Worm (Caenorhabditis elegans) whole organism, L4 larva: Measurements from ENCODE around the gene srw-35.

Source experiments
- Y48G9A.11 ChIP-seq: fragments of 200-800 bp; sonication (Bioruptor generic); IDR thresholded peaks from 2 replicates; pipeline ENCODE4 v1.3.6; 2022; ENCODE audit warnings: missing genetic modification reagents, missing genetic modification characterization, missing compliant biosample characterization
- Y75B8A.6 ChIP-seq: fragments of 200-800 bp; sonication (Bioruptor generic); IDR thresholded peaks from 2 replicates; pipeline ENCODE4 v1.3.6; 2022; ENCODE audit warnings: missing genetic modification reagents, missing genetic modification characterization, missing compliant biosample characterization
- ama-1 ChIP-seq: fragments of 150-350 bp; optimal IDR thresholded peaks from 2 replicates; lab custom pipeline; 2014; ENCODE audit warnings: inconsistent platforms, mixed read lengths
- attf-4 ChIP-seq: sonication (generic microtip); optimal IDR thresholded peaks from 3 replicates; lab custom pipeline; 2017; ENCODE audit warnings: missing biosample characterization, missing genetic modification characterization
- ceh-20 ChIP-seq: fragments of 200-800 bp; sonication (Bioruptor generic); IDR thresholded peaks from 2 replicates; pipeline ENCODE4 v1.3.6; 2022; ENCODE audit warnings: missing genetic modification reagents, missing genetic modification characterization, missing compliant biosample characterization
- dmd-6 ChIP-seq: fragments of 200-800 bp; sonication (Bioruptor generic); IDR thresholded peaks from 2 replicates; pipeline ENCODE4 v1.3.6; 2022; ENCODE audit warnings: missing genetic modification reagents, missing genetic modification characterization, missing compliant biosample characterization
- fkh-10 ChIP-seq: fragments of 150-350 bp; optimal IDR thresholded peaks from 2 replicates; lab custom pipeline; 2014; ENCODE audit warnings: missing biosample characterization, missing genetic modification reagents, missing genetic modification characterization
- hlh-11 ChIP-seq: fragments of 200-800 bp; sonication (Bioruptor generic); optimal IDR thresholded peaks from 2 replicates; lab custom pipeline; 2018; ENCODE audit warnings: mild to moderate bottlenecking, missing genetic modification characterization, missing compliant biosample characterization
- hlh-30 ChIP-seq: sonication (generic microtip); optimal IDR thresholded peaks from 2 replicates; lab custom pipeline; 2017; ENCODE audit warnings: antibody characterized with exemption, mild to moderate bottlenecking, missing genetic modification characterization, missing compliant biosample characterization; ENCODE audit not compliant: insufficient read depth
- lim-7 ChIP-seq: fragments of 200-800 bp; sonication (Bioruptor generic); IDR thresholded peaks from 2 replicates; pipeline ENCODE4 v1.3.6; 2022; ENCODE audit warnings: missing genetic modification characterization, missing compliant biosample characterization
- lin-1 ChIP-seq: fragments of 200-800 bp; sonication (Bioruptor generic); IDR thresholded peaks from 2 replicates; pipeline ENCODE4 v1.3.6; 2022; ENCODE audit warnings: missing genetic modification reagents, missing genetic modification characterization, missing compliant biosample characterization
- lin-38 ChIP-seq: fragments of 200-800 bp; sonication (Bioruptor generic); IDR thresholded peaks from 2 replicates; pipeline ENCODE4 v1.3.6; 2022; ENCODE audit warnings: missing genetic modification reagents, missing genetic modification characterization, missing compliant biosample characterization
- lin-39 ChIP-seq: fragments of 150-350 bp; optimal IDR thresholded peaks from 2 replicates; lab custom pipeline; 2014; ENCODE audit warnings: missing biosample characterization, missing genetic modification reagents, missing genetic modification characterization
- mes-2 ChIP-seq: sonication (generic microtip); optimal IDR thresholded peaks from 2 replicates; lab custom pipeline; 2016; ENCODE audit warnings: missing genotype, mild to moderate bottlenecking, missing genetic modification characterization, missing compliant biosample characterization; ENCODE audit not compliant: poor library complexity, severe bottlenecking
- mxl-2 ChIP-seq: fragments of 200-800 bp; sonication (Bioruptor generic); conservative IDR thresholded peaks from 2 replicates; pipeline ENCODE4 v1.3.6; 2022; ENCODE audit warnings: missing genetic modification reagents, missing genetic modification characterization, missing compliant biosample characterization
- mxl-3 ChIP-seq: fragments of 200-800 bp; sonication (Bioruptor generic); optimal IDR thresholded peaks from 2 replicates; lab custom pipeline; 2018; ENCODE audit warnings: mild to moderate bottlenecking, missing genetic modification characterization, missing compliant biosample characterization
- nhr-77 ChIP-seq: fragments of 150-350 bp; optimal IDR thresholded peaks from 2 replicates; lab custom pipeline; 2014; ENCODE audit warnings: missing biosample characterization, missing genetic modification characterization
- pqm-1 ChIP-seq: sonication (generic microtip); optimal IDR thresholded peaks from 2 replicates; lab custom pipeline; 2017; ENCODE audit warnings: missing biosample characterization, missing genetic modification characterization
- skn-1 ChIP-seq: fragments of 150-350 bp; optimal IDR thresholded peaks from 2 replicates; lab custom pipeline; 2014; ENCODE audit warnings: missing biosample characterization, missing genetic modification characterization
- snpc-1.2 ChIP-seq: fragments of 200-800 bp; sonication (Bioruptor generic); IDR thresholded peaks from 2 replicates; pipeline ENCODE4 v1.3.6; 2022; ENCODE audit warnings: missing genetic modification reagents, missing genetic modification characterization, missing compliant biosample characterization
- spr-1 ChIP-seq: sonication (generic microtip); optimal IDR thresholded peaks from 2 replicates; lab custom pipeline; 2016; ENCODE audit warnings: mild to moderate bottlenecking, missing genetic modification characterization, missing compliant biosample characterization
- unc-62 ChIP-seq, 3 experiments: fragments of 150-350 bp in 1 of 3; sonication (generic microtip); optimal IDR thresholded peaks in 2 of 3; peaks in 1 of 3; 1 replicate in 1 of 3; 2 replicates in 2 of 3; lab custom pipeline; 2014 to 2017; ENCODE audit warnings: missing biosample characterization in 3 of 3, missing genetic modification characterization in 3 of 3, missing genetic modification reagents in 3 of 3, missing genotype in 1 of 3
- vab-7 ChIP-seq: fragments of 200-800 bp; sonication (Bioruptor generic); IDR thresholded peaks from 2 replicates; pipeline ENCODE4 v1.3.6; 2022; ENCODE audit warnings: missing genetic modification reagents, missing genetic modification characterization, missing compliant biosample characterization
- zag-1 ChIP-seq: fragments of 150-350 bp; optimal IDR thresholded peaks from 2 replicates; lab custom pipeline; 2014; ENCODE audit warnings: missing biosample characterization, missing genetic modification characterization

srw-35 gene

ce11 chrV:16470916-16471315, 1.4 kb upstream of the srw-35 start, which contains the start of gene srh-138:
Gene srh-138 (minus strand): TSS chrV:16471016.
- TF ChIP-seq mxl-3 (GFP tag; lab: Kevin White, UChicago) = no peak
- no peak for TF ChIP-seq pqm-1 (tag; lab: Kevin White, UChicago)
- no peak for TF ChIP-seq mes-2
- TF ChIP-seq, all 104 proteins: peak for 0

ce11 chrV:16474686-16475085, 2.4 kb downstream of the srw-35 start:
- peak; percentile 41; the same call in 1 of the 2 replicates for TF ChIP-seq vab-7 (GFP tag; lab: Robert Waterston, UW)
- peak; percentile 59; the same call in 1 of the 2 replicates for TF ChIP-seq lim-7 (GFP tag; lab: Robert Waterston, UW)
- TF ChIP-seq dmd-6 (GFP tag; lab: Robert Waterston, UW) = 0 out of 2 replicates have a peak, but pooled peaks have one; percentile 20

- TF ChIP-seq unc-62 (GFP tag; optimal IDR thresholded peaks at IDR 0.05 in 1 of 2; lab: Kevin White, UChicago) = peak in 1 of 2 experiments; percentile 67
- no peak for TF ChIP-seq unc-62 (tag; optimal IDR thresholded peaks at IDR 0.05; lab: Kevin White, UChicago)
- no peak for TF ChIP-seq fkh-10 (GFP tag; lab: Kevin White, UChicago)
- TF ChIP-seq, all 104 proteins: peak for 1
Observed at ce11 chrV:16479275-16479674, 7.0 kb downstream of the srw-35 start, which contains the start of gene T08G3.11. Gene T08G3.11 (minus strand): TSS chrV:16479375.

- no peak for TF ChIP-seq spr-1 (tag; lab: Kevin White, UChicago)
- TF ChIP-seq unc-62 (GFP tag; optimal IDR thresholded peaks at IDR 0.05 in 1 of 2; lab: Kevin White, UChicago) = peak in 1 of 2 experiments; percentile 68
- no peak for TF ChIP-seq unc-62 (tag; optimal IDR thresholded peaks at IDR 0.05; lab: Kevin White, UChicago)
- TF ChIP-seq Y48G9A.11 (GFP tag; lab: Robert Waterston, UW) = no peak
Observed at ce11 chrV:16480919-16481630, 8.8 kb downstream of the srw-35 start, which contains the start of the genes F57E7.4 and spig-6. Gene F57E7.4 (minus strand): TSS chrV:16481019. Gene spig-6 (plus strand): TSS chrV:16481580.

ce11 chrV:16483044-16483443, 10.7 kb downstream of the srw-35 start, which contains the start of gene F57E7.2:
Gene F57E7.2 (minus strand): TSS chrV:16483144.
- TF ChIP-seq lin-38 (GFP tag; lab: Robert Waterston, UW) (no peak), Y48G9A.11 (GFP tag; lab: Robert Waterston, UW) (no peak), dmd-6 (GFP tag; lab: Robert Waterston, UW) (no peak), attf-4 (tag; lab: Kevin White, UChicago) (no peak), lin-39 (tag; lab: Kevin White, UChicago) (no peak), hlh-11 (no peak), lin-1 (GFP tag; lab: Robert Waterston, UW) (no peak), Y75B8A.6 (GFP tag; lab: Robert Waterston, UW) (no peak), hlh-30 (no peak), ama-1 (lab: Kevin White, UChicago) (no peak), ceh-20 (GFP tag; lab: Robert Waterston, UW) (no peak)
- TF ChIP-seq, all 104 proteins: peak for 0

- no peak for TF ChIP-seq skn-1
- TF ChIP-seq unc-62 (GFP tag; optimal IDR thresholded peaks at IDR 0.05 in 1 of 2; lab: Kevin White, UChicago) = peak in 1 of 2 experiments; percentile 11
- no peak for TF ChIP-seq unc-62 (tag; optimal IDR thresholded peaks at IDR 0.05; lab: Kevin White, UChicago)
Observed at ce11 chrV:16483681-16484080, 11.4 kb downstream of the srw-35 start, which contains the start of gene srh-139. Gene srh-139 (plus strand): TSS chrV:16483981.

ce11 chrV:16487474-16487873, 15.2 kb downstream of the srw-35 start, which contains the start of gene Y32B12A.5:
Gene Y32B12A.5 (minus strand): TSS chrV:16487574.
- no peak for TF ChIP-seq nhr-77 (tag; lab: Kevin White, UChicago)
- peak; percentile 18; the same call in 1 of the 2 replicates for TF ChIP-seq dmd-6 (GFP tag; lab: Robert Waterston, UW)
- TF ChIP-seq mxl-2 (GFP tag; lab: Robert Waterston, UW) = no peak
- TF ChIP-seq snpc-1.2 (GFP tag; lab: Robert Waterston, UW) = no peak
- no peak for TF ChIP-seq zag-1 (tag; lab: Kevin White, UChicago)
